Worm (Caenorhabditis elegans) whole organism, L3 larva: ENCODE results near the gene srt-28.

ENCODE experiments used
- R02D3.7 ChIP-seq: fragments of 150-350 bp; optimal IDR thresholded peaks from 2 replicates; lab custom pipeline; 2014; ENCODE audit warnings: missing biosample characterization, missing genetic modification characterization
- ZK546.5 ChIP-seq: sonication (generic microtip); optimal IDR thresholded peaks from 2 replicates; lab custom pipeline; 2017; ENCODE audit warnings: missing biosample characterization, missing genetic modification characterization
- aly-2 ChIP-seq: fragments of 150-350 bp; optimal IDR thresholded peaks from 2 replicates; lab custom pipeline; 2014; ENCODE audit warnings: missing biosample characterization, missing genetic modification characterization
- ceh-28 ChIP-seq: fragments of 150-350 bp; optimal IDR thresholded peaks from 2 replicates; lab custom pipeline; 2014; ENCODE audit warnings: missing biosample characterization, missing genetic modification reagents, missing genetic modification characterization
- daf-12 ChIP-seq: fragments of 150-350 bp; optimal IDR thresholded peaks from 2 replicates; lab custom pipeline; 2014; ENCODE audit warnings: missing biosample characterization, missing genetic modification reagents, missing genetic modification characterization
- egl-27 ChIP-seq: sonication (generic microtip); optimal IDR thresholded peaks from 4 replicates; lab custom pipeline; 2017; ENCODE audit warnings: missing biosample characterization, missing genetic modification reagents, missing genetic modification characterization
- egl-5 ChIP-seq: fragments of 150-350 bp; optimal IDR thresholded peaks from 2 replicates; lab custom pipeline; 2017; ENCODE audit warnings: missing biosample characterization, missing genetic modification reagents, missing genetic modification characterization, inconsistent platforms
- elt-2 ChIP-seq: sonication (generic microtip); optimal IDR thresholded peaks from 2 replicates; lab custom pipeline; 2016; ENCODE audit warnings: missing genetic modification reagents, mild to moderate bottlenecking, missing genetic modification characterization, missing compliant biosample characterization
- elt-3 ChIP-seq, 3 experiments: fragments of 150-350 bp in 1 of 3; sonication (generic microtip) in 2 of 3; optimal IDR thresholded peaks; 2 replicates in 2 of 3; 4 replicates in 1 of 3; lab custom pipeline; 2014 to 2017; ENCODE audit warnings: missing biosample characterization in 3 of 3, missing genetic modification characterization in 3 of 3
- eor-1 ChIP-seq, 2 experiments: fragments of 150-350 bp; optimal IDR thresholded peaks; 2 replicates each; lab custom pipeline; 2014 to 2018; ENCODE audit warnings: missing biosample characterization in 2 of 2, missing genetic modification characterization in 2 of 2
- fkh-2 ChIP-seq: fragments of 150-350 bp; optimal IDR thresholded peaks from 2 replicates; lab custom pipeline; 2014; ENCODE audit warnings: missing biosample characterization, missing genetic modification reagents, missing genetic modification characterization
- hmg-11 ChIP-seq: sonication (generic microtip); optimal IDR thresholded peaks from 2 replicates; lab custom pipeline; 2016; ENCODE audit warnings: missing genetic modification characterization, missing compliant biosample characterization
- jun-1 ChIP-seq: fragments of 150-350 bp; optimal IDR thresholded peaks from 2 replicates; lab custom pipeline; 2014; ENCODE audit warnings: missing biosample characterization, missing genetic modification reagents, missing genetic modification characterization
- lin-15B ChIP-seq: fragments of 150-350 bp; optimal IDR thresholded peaks from 2 replicates; lab custom pipeline; 2014; ENCODE audit warnings: missing biosample characterization, missing genetic modification characterization
- lin-39 ChIP-seq: fragments of 150-350 bp; optimal IDR thresholded peaks from 2 replicates; lab custom pipeline; 2018; ENCODE audit warnings: missing biosample characterization, missing genetic modification reagents, missing genetic modification characterization
- lsy-12 ChIP-seq: sonication (generic microtip); optimal IDR thresholded peaks from 2 replicates; lab custom pipeline; 2016; ENCODE audit warnings: mild to moderate bottlenecking, missing genetic modification characterization, missing compliant biosample characterization
- mml-1 ChIP-seq: fragments of 150-350 bp; sonication (generic microtip); optimal IDR thresholded peaks from 3 replicates; lab custom pipeline; 2014; ENCODE audit warnings: missing biosample characterization, missing genetic modification characterization
- nfya-1 ChIP-seq: sonication (generic microtip); optimal IDR thresholded peaks from 2 replicates; lab custom pipeline; 2017; ENCODE audit warnings: missing genetic modification characterization, mild to moderate bottlenecking, missing compliant biosample characterization, antibody characterized with exemption, moderate library complexity; ENCODE audit not compliant: insufficient read depth
- nhr-11 ChIP-seq: fragments of 150-350 bp; optimal IDR thresholded peaks from 2 replicates; lab custom pipeline; 2014; ENCODE audit warnings: missing biosample characterization, missing genetic modification characterization
- nhr-23 ChIP-seq: fragments of 150-350 bp; optimal IDR thresholded peaks from 2 replicates; lab custom pipeline; 2014; ENCODE audit warnings: missing biosample characterization, missing genetic modification reagents, missing genetic modification characterization
- nhr-237 ChIP-seq: fragments of 150-350 bp; optimal IDR thresholded peaks from 2 replicates; lab custom pipeline; 2014; ENCODE audit warnings: missing biosample characterization, missing genetic modification characterization
- nhr-25 ChIP-seq: sonication (generic microtip); optimal IDR thresholded peaks from 2 replicates; lab custom pipeline; 2017; ENCODE audit warnings: missing biosample characterization, missing genetic modification characterization
- nhr-28 ChIP-seq: fragments of 150-350 bp; optimal IDR thresholded peaks from 2 replicates; lab custom pipeline; 2014; ENCODE audit warnings: missing biosample characterization, missing genetic modification characterization
- nhr-43 ChIP-seq: sonication (generic microtip); optimal IDR thresholded peaks from 2 replicates; lab custom pipeline; 2016; ENCODE audit warnings: mild to moderate bottlenecking, missing genetic modification characterization, missing compliant biosample characterization; ENCODE audit not compliant: poor library complexity, severe bottlenecking
- nhr-76 ChIP-seq: fragments of 150-350 bp; sonication (generic microtip); optimal IDR thresholded peaks from 5 replicates; lab custom pipeline; 2014; ENCODE audit warnings: missing biosample characterization, missing genetic modification characterization
- pha-4 ChIP-seq: fragments of 150-350 bp; optimal IDR thresholded peaks from 2 replicates; lab custom pipeline; 2014; ENCODE audit warnings: missing biosample characterization, missing genetic modification reagents, missing genetic modification characterization
- pqm-1 ChIP-seq: fragments of 150-350 bp; optimal IDR thresholded peaks from 2 replicates; lab custom pipeline; 2017; ENCODE audit warnings: missing biosample characterization, missing genetic modification characterization, inconsistent platforms
- skn-1 ChIP-seq: fragments of 150-350 bp; optimal IDR thresholded peaks from 2 replicates; lab custom pipeline; 2014; ENCODE audit warnings: missing biosample characterization, missing genetic modification characterization
- snpc-4 ChIP-seq: fragments of 150-350 bp; optimal IDR thresholded peaks from 2 replicates; lab custom pipeline; 2014; ENCODE audit warnings: missing biosample characterization, missing genetic modification characterization
- unc-39 ChIP-seq: sonication (generic microtip); optimal IDR thresholded peaks from 4 replicates; lab custom pipeline; 2017; ENCODE audit warnings: missing biosample characterization, missing genetic modification characterization
- unc-62 ChIP-seq: fragments of 150-350 bp; sonication (generic microtip); optimal IDR thresholded peaks from 4 replicates; lab custom pipeline; 2014; ENCODE audit warnings: missing biosample characterization, missing genetic modification reagents, missing genetic modification characterization
- ztf-11 ChIP-seq: fragments of 150-350 bp; optimal IDR thresholded peaks from 2 replicates; lab custom pipeline; 2014; ENCODE audit warnings: missing biosample characterization, missing genetic modification characterization

Gene srt-28

DNA sequence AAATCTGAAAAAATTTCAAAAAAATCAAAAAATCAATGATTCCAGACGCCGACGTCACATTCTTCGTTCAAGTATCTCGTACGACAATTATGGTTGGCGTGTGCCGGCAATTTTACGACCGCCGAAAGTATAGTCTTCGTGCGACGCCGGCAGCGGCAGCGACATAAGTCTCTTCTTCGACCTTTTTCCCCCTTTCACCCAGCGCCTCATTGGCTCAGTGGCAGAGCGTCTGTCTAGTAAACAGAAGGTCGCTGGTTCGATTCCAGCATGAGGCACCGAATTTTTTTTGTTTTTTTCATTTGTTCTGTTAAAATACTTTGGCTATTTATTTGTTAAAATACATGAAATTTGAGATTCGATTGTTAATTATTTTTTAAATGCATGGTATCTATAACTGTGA lies 39.6 kb downstream of the srt-28 start (continued):
- TF ChIP-seq elt-3 (tag; optimal IDR thresholded peaks at IDR 0.05; lab: Kevin White, UChicago) (no peak), eor-1 (tag; optimal IDR thresholded peaks at IDR 0.05; lab: Kevin White, UChicago) (no peak), ztf-11 (tag; lab: Kevin White, UChicago) (no peak), nhr-76 (tag; lab: Kevin White, UChicago) (no peak), nhr-237 (tag; lab: Kevin White, UChicago) (no peak), nfya-1 (tag; lab: Kevin White, UChicago) (peak; percentile 53)
- TF ChIP-seq, all 47 proteins: peak for 9

DNA sequence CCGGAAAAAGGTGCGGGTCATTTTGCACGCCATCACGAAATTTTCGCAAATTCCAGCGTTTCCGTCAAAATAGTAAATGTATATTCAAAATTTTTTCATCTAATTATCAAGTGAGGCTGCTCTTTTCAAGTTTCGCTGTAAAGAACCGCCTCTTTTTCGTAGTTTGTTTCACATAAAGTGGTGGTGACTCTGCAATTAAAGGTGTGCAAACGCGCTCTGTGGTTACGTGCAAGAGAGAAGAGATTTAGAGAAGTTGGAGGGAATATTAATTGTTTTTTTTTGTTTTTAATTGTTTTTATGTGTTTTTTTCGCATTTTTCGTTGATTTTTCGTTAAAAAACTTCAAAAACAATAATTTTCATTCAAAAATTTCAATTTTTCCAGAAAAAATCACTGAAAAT lies 40.8 kb downstream of the srt-28 start, which contains the start of gene W02G9.3:
TSS of gene W02G9.3 (plus strand) at position 384 of the 400 bp plus-strand sequence.
- peak; percentile 58 for TF ChIP-seq hmg-11 (tag; lab: Kevin White, UChicago)
- peak; percentile 75 for TF ChIP-seq nfya-1 (tag; lab: Kevin White, UChicago)
- TF ChIP-seq ceh-28, result peak; percentile 19
- no peak for TF ChIP-seq fkh-2 (tag; lab: Kevin White, UChicago)
- TF ChIP-seq skn-1 (tag; lab: Kevin White, UChicago), result peak; percentile 33
- TF ChIP-seq lin-15B (tag; lab: Kevin White, UChicago), result peak; percentile 89
- peak; percentile 93 for TF ChIP-seq pha-4 (tag; lab: Kevin White, UChicago)
- TF ChIP-seq egl-27, result peak; percentile 55
- TF ChIP-seq unc-62, result no peak
- TF ChIP-seq egl-5 (tag; lab: Kevin White, UChicago), result peak; percentile 84
- TF ChIP-seq daf-12 (tag; lab: Kevin White, UChicago), result no peak
- TF ChIP-seq unc-39 (tag; lab: Kevin White, UChicago), result no peak
- peak; percentile 40 for TF ChIP-seq elt-2
- peak; percentile 78 for TF ChIP-seq pqm-1 (tag; lab: Kevin White, UChicago)
- no peak for TF ChIP-seq aly-2
- peak; percentile 81 for TF ChIP-seq lin-39
- no peak for TF ChIP-seq ZK546.5
- peak; percentile 67 for TF ChIP-seq snpc-4
- TF ChIP-seq nhr-23 (tag; lab: Kevin White, UChicago), result peak; percentile 65
- TF ChIP-seq mml-1, result no peak
- TF ChIP-seq nhr-43, result peak; percentile 12
- TF ChIP-seq nhr-11 (tag; lab: Kevin White, UChicago), result peak; percentile 96
- TF ChIP-seq R02D3.7, result peak; percentile 22
- TF ChIP-seq jun-1 (tag; lab: Kevin White, UChicago), result no peak

DNA sequence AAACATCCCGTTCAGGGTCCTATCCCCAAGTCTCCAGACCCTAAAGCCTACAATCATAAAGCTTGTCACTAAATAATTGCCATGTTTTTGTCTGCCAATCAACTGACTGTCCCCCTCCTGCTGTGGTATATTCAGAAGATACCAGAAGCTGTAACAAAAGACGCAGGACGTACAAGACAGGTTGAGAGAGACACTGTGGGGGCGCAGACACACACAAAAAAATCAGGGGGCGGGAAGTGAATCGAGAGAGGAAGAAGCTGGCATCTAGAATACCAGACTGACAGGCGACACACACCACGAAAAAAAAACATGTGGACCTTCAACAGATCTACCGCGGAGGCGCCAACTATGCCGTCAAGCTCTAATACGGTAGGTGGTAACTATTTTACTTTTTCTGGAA lies 42.3 kb downstream of the srt-28 start, which contains the start of gene kel-8:
TSS of gene kel-8 (plus strand) at position 301 of the 400 bp plus-strand sequence.
- TF ChIP-seq nfya-1 (tag; lab: Kevin White, UChicago) (peak; percentile 53), nhr-23 (tag; lab: Kevin White, UChicago) (no peak), nhr-25 (tag; lab: Kevin White, UChicago) (peak; percentile 41)
- TF ChIP-seq, all 47 proteins: peak for 2

DNA sequence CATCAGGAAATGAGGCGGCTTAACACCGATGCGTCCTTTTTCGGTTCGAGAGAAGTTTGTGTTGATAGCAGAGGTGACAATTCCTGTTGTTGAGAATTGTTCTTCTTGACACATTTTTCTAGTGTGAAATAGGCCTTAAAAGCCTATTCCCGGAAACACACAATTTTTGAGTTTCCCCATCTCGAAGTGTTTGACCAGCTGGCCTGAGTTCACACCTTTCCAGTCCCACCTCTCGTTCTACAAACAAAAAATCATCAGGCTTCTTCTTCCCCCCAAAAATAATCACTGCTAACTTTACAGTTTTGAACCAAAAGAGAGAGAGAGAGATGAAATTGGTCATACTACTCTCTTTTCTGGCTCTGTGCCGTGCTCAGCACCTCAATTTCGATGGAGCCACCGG lies 46.8 kb downstream of the srt-28 start, which contains the start of gene W02G9.4:
TSS of gene W02G9.4 (plus strand) at position 301 of the 400 bp plus-strand sequence.
- no peak for TF ChIP-seq nhr-237 (tag; lab: Kevin White, UChicago)

DNA sequence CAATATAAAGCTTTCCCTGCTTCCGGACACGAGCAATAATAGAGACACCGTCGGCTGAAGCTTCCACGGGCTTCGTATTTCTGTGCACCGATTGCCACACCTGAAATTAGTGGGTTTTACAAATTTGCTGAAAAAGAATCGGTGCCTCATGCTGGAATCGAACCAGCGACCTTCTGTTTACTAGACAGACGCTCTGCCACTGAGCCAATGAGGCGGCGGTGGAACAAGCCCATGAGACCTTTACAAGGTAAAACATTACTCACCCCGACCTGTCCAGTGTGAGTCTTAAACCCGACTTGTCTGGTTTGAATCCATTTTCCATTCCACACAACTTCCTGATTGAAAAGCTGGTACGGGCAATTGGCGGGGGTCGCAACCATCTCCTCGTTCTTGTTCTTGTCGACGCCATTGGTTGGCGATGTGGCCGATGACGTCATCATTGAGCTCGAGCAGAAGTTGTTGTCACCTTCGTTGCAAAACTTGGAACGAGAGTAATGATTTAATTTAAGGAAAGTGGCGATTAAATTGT lies 48.8 kb downstream of the srt-28 start, which contains the start of gene ndx-2:
TSS of gene ndx-2 (minus strand) at position 479 of the 529 bp plus-strand sequence.
- TF ChIP-seq lsy-12 (tag; lab: Kevin White, UChicago), result peak; percentile 14
- TF ChIP-seq nhr-28, result no peak
